Worm (Caenorhabditis elegans) whole organism, young adult: ENCODE data around the gene C48D1.5.

Experiments used
- B0261.1 ChIP-seq: sonication (generic microtip); optimal IDR thresholded peaks from 2 replicates; lab custom pipeline; 2016; ENCODE audit warnings: mild to moderate bottlenecking, missing genetic modification characterization, moderate library complexity, missing compliant biosample characterization
- B0336.3 ChIP-seq: fragments of 200-800 bp; sonication (Bioruptor generic); IDR thresholded peaks from 2 replicates; pipeline ENCODE4 v1.3.6; 2022; ENCODE audit warnings: missing genetic modification characterization, missing compliant biosample characterization
- D2030.7 ChIP-seq: fragments of 200-800 bp; sonication (Bioruptor generic); IDR thresholded peaks from 2 replicates; pipeline ENCODE4 v1.3.6; 2022; ENCODE audit warnings: missing genetic modification reagents, missing genetic modification characterization, missing compliant biosample characterization
- F22D6.2 ChIP-seq: sonication (generic microtip); optimal IDR thresholded peaks from 2 replicates; lab custom pipeline; 2016; ENCODE audit warnings: mild to moderate bottlenecking, missing genetic modification characterization, missing compliant biosample characterization
- F23B12.7 ChIP-seq: sonication (generic microtip); optimal IDR thresholded peaks from 2 replicates; lab custom pipeline; 2017; ENCODE audit warnings: missing genetic modification characterization, mild to moderate bottlenecking, missing compliant biosample characterization, antibody characterized with exemption, moderate library complexity; ENCODE audit not compliant: insufficient read depth
- F37B4.10 ChIP-seq: fragments of 200-800 bp; sonication (Bioruptor generic); IDR thresholded peaks from 2 replicates; pipeline ENCODE4 v1.3.6; 2022; ENCODE audit warnings: missing genetic modification characterization, missing compliant biosample characterization
- F52B5.7 ChIP-seq: sonication (generic microtip); optimal IDR thresholded peaks from 2 replicates; lab custom pipeline; 2016; ENCODE audit warnings: mild to moderate bottlenecking, missing genetic modification characterization, missing compliant biosample characterization
- F57A8.1 ChIP-seq: fragments of 200-800 bp; sonication (Bioruptor generic); optimal IDR thresholded peaks from 2 replicates; lab custom pipeline; 2018; ENCODE audit warnings: mild to moderate bottlenecking, missing genetic modification characterization, moderate library complexity, missing compliant biosample characterization
- Y53G8AR.9 ChIP-seq: fragments of 200-800 bp; sonication (Bioruptor generic); conservative IDR thresholded peaks from 2 replicates; pipeline ENCODE4 v1.3.6; 2022; ENCODE audit warnings: missing genetic modification reagents, missing genetic modification characterization, missing compliant biosample characterization
- aptf-2 ChIP-seq: fragments of 200-800 bp; sonication (Bioruptor generic); conservative IDR thresholded peaks from 2 replicates; pipeline ENCODE4 v1.3.6; 2022; ENCODE audit warnings: missing genetic modification reagents, missing genetic modification characterization, missing compliant biosample characterization
- aptf-3 ChIP-seq: fragments of 200-800 bp; sonication (Bioruptor generic); IDR thresholded peaks from 2 replicates; pipeline ENCODE4 v1.3.6; 2022; ENCODE audit warnings: missing genetic modification characterization, missing compliant biosample characterization
- athp-1 ChIP-seq: sonication (generic microtip); optimal IDR thresholded peaks from 2 replicates; lab custom pipeline; 2017; ENCODE audit warnings: mild to moderate bottlenecking, missing genetic modification characterization, missing compliant biosample characterization
- attf-5 ChIP-seq: fragments of 200-800 bp; sonication (Bioruptor generic); optimal IDR thresholded peaks from 2 replicates; lab custom pipeline; 2018; ENCODE audit warnings: mild to moderate bottlenecking, missing genetic modification characterization, missing compliant biosample characterization
- bed-1 ChIP-seq: fragments of 200-800 bp; sonication (Bioruptor generic); IDR thresholded peaks from 2 replicates; pipeline ENCODE4 v1.3.6; 2022; ENCODE audit warnings: missing genetic modification reagents, missing genetic modification characterization, missing compliant biosample characterization
- ccch-3 ChIP-seq: fragments of 200-800 bp; sonication (Bioruptor generic); optimal IDR thresholded peaks from 2 replicates; lab custom pipeline; 2018; ENCODE audit warnings: mild to moderate bottlenecking, missing genetic modification characterization, missing compliant biosample characterization
- cebp-2 ChIP-seq: fragments of 200-800 bp; sonication (Bioruptor generic); IDR thresholded peaks from 2 replicates; pipeline ENCODE4 v1.3.6; 2022; ENCODE audit warnings: missing genetic modification characterization, missing compliant biosample characterization
- ceh-40 ChIP-seq: fragments of 200-800 bp; sonication (Bioruptor generic); IDR thresholded peaks from 2 replicates; pipeline ENCODE4 v1.3.6; 2022; ENCODE audit warnings: missing genetic modification characterization, missing compliant biosample characterization
- chd-7 ChIP-seq: sonication (generic microtip); optimal IDR thresholded peaks from 2 replicates; lab custom pipeline; 2016; ENCODE audit warnings: mild to moderate bottlenecking, missing genetic modification characterization, moderate library complexity, missing compliant biosample characterization
- die-1 ChIP-seq: sonication (generic microtip); optimal IDR thresholded peaks from 2 replicates; lab custom pipeline; 2016; ENCODE audit warnings: missing genotype, mild to moderate bottlenecking, missing genetic modification characterization, missing compliant biosample characterization
- dpff-1 ChIP-seq: sonication (generic microtip); optimal IDR thresholded peaks from 2 replicates; lab custom pipeline; 2017; ENCODE audit warnings: mild to moderate bottlenecking, missing genetic modification characterization, missing compliant biosample characterization
- efl-1 ChIP-seq: fragments of 150-350 bp; optimal IDR thresholded peaks from 2 replicates; lab custom pipeline; 2014; ENCODE audit warnings: missing biosample characterization, missing genetic modification reagents, missing genetic modification characterization
- egl-18 ChIP-seq: fragments of 200-800 bp; sonication (Bioruptor generic); IDR thresholded peaks from 2 replicates; pipeline ENCODE4 v1.3.6; 2022; ENCODE audit warnings: missing genetic modification reagents, missing genetic modification characterization, missing compliant biosample characterization
- egrh-3 ChIP-seq: fragments of 200-800 bp; sonication (Bioruptor generic); IDR thresholded peaks from 2 replicates; pipeline ENCODE4 v1.3.6; 2022; ENCODE audit warnings: missing genetic modification reagents, missing genetic modification characterization, missing compliant biosample characterization
- hlh-12 ChIP-seq: sonication (generic microtip); optimal IDR thresholded peaks from 2 replicates; lab custom pipeline; 2016; ENCODE audit warnings: missing genetic modification characterization, missing compliant biosample characterization
- hmg-1.2 ChIP-seq: fragments of 200-800 bp; sonication (Bioruptor generic); IDR thresholded peaks from 2 replicates; pipeline ENCODE4 v1.3.6; 2022; ENCODE audit warnings: missing genetic modification reagents, missing genetic modification characterization, missing compliant biosample characterization
- lin-40 ChIP-seq: sonication (generic microtip); optimal IDR thresholded peaks from 2 replicates; lab custom pipeline; 2016; ENCODE audit warnings: missing genetic modification characterization, mild to moderate bottlenecking, missing compliant biosample characterization, missing genotype, missing genetic modification reagents
- lsl-1 ChIP-seq: fragments of 200-800 bp; sonication (Bioruptor generic); optimal IDR thresholded peaks from 2 replicates; lab custom pipeline; 2018; ENCODE audit warnings: mild to moderate bottlenecking, missing genetic modification characterization, moderate library complexity, missing compliant biosample characterization
- madf-10 ChIP-seq: sonication (generic microtip); optimal IDR thresholded peaks from 2 replicates; lab custom pipeline; 2016; ENCODE audit warnings: mild to moderate bottlenecking, missing genetic modification characterization, missing compliant biosample characterization
- madf-3 ChIP-seq: fragments of 200-800 bp; sonication (Bioruptor generic); IDR thresholded peaks from 2 replicates; pipeline ENCODE4 v1.3.6; 2022; ENCODE audit warnings: missing genetic modification reagents, missing genetic modification characterization, missing compliant biosample characterization
- madf-8 ChIP-seq: fragments of 200-800 bp; sonication (Bioruptor generic); conservative IDR thresholded peaks from 2 replicates; pipeline ENCODE4 v1.3.6; 2022; ENCODE audit warnings: missing genetic modification reagents, missing genetic modification characterization, missing compliant biosample characterization
- mcd-1 ChIP-seq: fragments of 200-800 bp; sonication (Bioruptor generic); IDR thresholded peaks from 2 replicates; pipeline ENCODE4 v1.3.6; 2022; ENCODE audit warnings: missing genetic modification reagents, missing genetic modification characterization, missing compliant biosample characterization
- mel-28 ChIP-seq: sonication (generic microtip); optimal IDR thresholded peaks from 2 replicates; lab custom pipeline; 2016; ENCODE audit warnings: borderline replicate concordance, mild to moderate bottlenecking, missing genetic modification characterization, missing compliant biosample characterization
- mes-4 ChIP-seq: sonication (generic microtip); optimal IDR thresholded peaks from 2 replicates; lab custom pipeline; 2016; ENCODE audit warnings: missing genotype, missing genetic modification characterization, missing compliant biosample characterization
- mxl-1 ChIP-seq: sonication (generic microtip); optimal IDR thresholded peaks from 2 replicates; lab custom pipeline; 2016; ENCODE audit warnings: missing genetic modification characterization, missing compliant biosample characterization
- nfya-1 ChIP-seq: sonication (generic microtip); optimal IDR thresholded peaks from 2 replicates; lab custom pipeline; 2017; ENCODE audit warnings: antibody characterized with exemption, missing compliant biosample characterization, missing genetic modification characterization, borderline replicate concordance; ENCODE audit not compliant: insufficient read depth
- nhr-80 ChIP-seq: sonication (generic microtip); optimal IDR thresholded peaks from 2 replicates; lab custom pipeline; 2016; ENCODE audit warnings: missing genetic modification characterization, missing compliant biosample characterization
- rpc-1 ChIP-seq, 2 experiments: fragments of 150-350 bp in 1 of 2; sonication (generic microtip) in 1 of 2; optimal IDR thresholded peaks; 2 replicates each; lab custom pipeline; 2014 to 2018; ENCODE audit warnings: missing biosample characterization in 1 of 2, missing genetic modification characterization in 1 of 2, missing genetic modification reagents in 1 of 2, missing genotype in 1 of 2
- sdz-38 ChIP-seq: sonication (generic microtip); optimal IDR thresholded peaks from 2 replicates; lab custom pipeline; 2016; ENCODE audit warnings: missing genotype, missing genetic modification characterization, missing compliant biosample characterization
- snpc-3.4 ChIP-seq: sonication (generic microtip); optimal IDR thresholded peaks from 2 replicates; lab custom pipeline; 2017; ENCODE audit warnings: missing genetic modification characterization, mild to moderate bottlenecking, missing compliant biosample characterization, antibody characterized with exemption, moderate library complexity, missing genotype, missing genetic modification reagents
- snpc-4 ChIP-seq, 5 experiments: fragments of 150-350 bp in 1 of 5; sonication (generic microtip) in 4 of 5; optimal IDR thresholded peaks; 2 replicates each; lab custom pipeline; 2014 to 2018; ENCODE audit warnings: missing genetic modification characterization in 5 of 5, missing biosample characterization in 3 of 5, antibody characterized with exemption in 2 of 5, mild to moderate bottlenecking in 2 of 5, missing compliant biosample characterization in 2 of 5, missing genotype in 2 of 5, moderate library complexity in 2 of 5, missing genetic modification reagents in 1 of 5
- somi-1 ChIP-seq: fragments of 200-800 bp; sonication (Bioruptor generic); optimal IDR thresholded peaks from 2 replicates; lab custom pipeline; 2018; ENCODE audit warnings: mild to moderate bottlenecking, missing genetic modification characterization, missing compliant biosample characterization
- tbp1 ChIP-seq: fragments of 200-800 bp; sonication (Bioruptor generic); optimal IDR thresholded peaks from 2 replicates; lab custom pipeline; 2018; ENCODE audit warnings: mild to moderate bottlenecking, missing genetic modification characterization, missing compliant biosample characterization
- tbx-9 ChIP-seq: sonication (generic microtip); optimal IDR thresholded peaks from 2 replicates; lab custom pipeline; 2016; ENCODE audit warnings: borderline replicate concordance, missing genetic modification characterization, inconsistent platforms, missing compliant biosample characterization
- tlf-1 ChIP-seq: fragments of 200-800 bp; sonication (Bioruptor generic); optimal IDR thresholded peaks from 2 replicates; lab custom pipeline; 2018; ENCODE audit warnings: mild to moderate bottlenecking, missing genetic modification characterization, missing compliant biosample characterization
- unc-62 ChIP-seq: fragments of 150-350 bp; optimal IDR thresholded peaks from 2 replicates; lab custom pipeline; 2014; ENCODE audit warnings: missing biosample characterization, missing genetic modification reagents, missing genetic modification characterization
- xnd-1 ChIP-seq: sonication (generic microtip); optimal IDR thresholded peaks from 2 replicates; lab custom pipeline; 2016; ENCODE audit warnings: missing genotype, missing genetic modification reagents, missing genetic modification characterization, missing compliant biosample characterization
- zfh-2 ChIP-seq: fragments of 200-800 bp; sonication (Bioruptor generic); conservative IDR thresholded peaks from 2 replicates; pipeline ENCODE4 v1.3.6; 2022; ENCODE audit warnings: missing genetic modification reagents, missing genetic modification characterization, missing compliant biosample characterization
- zim-3 ChIP-seq: sonication (generic microtip); optimal IDR thresholded peaks from 2 replicates; lab custom pipeline; 2017; ENCODE audit warnings: mild to moderate bottlenecking, missing genetic modification characterization, moderate library complexity, missing compliant biosample characterization
- ztf-25 ChIP-seq: fragments of 200-800 bp; sonication (Bioruptor generic); IDR thresholded peaks from 2 replicates; pipeline ENCODE4 v1.3.6; 2022; ENCODE audit warnings: missing genetic modification reagents, missing genetic modification characterization, missing compliant biosample characterization

The C48D1.5 gene

ce11 chrIV:13253841-13254240 is 32.1 kb downstream of the C48D1.5 start, which contains the start of gene ttr-45 (continued):
- no peak for TF ChIP-seq egl-18 (GFP tag; lab: Robert Waterston, UW)
- TF ChIP-seq efl-1 (GFP tag; lab: Kevin White, UChicago), result no peak
- TF ChIP-seq hmg-1.2, result no peak
- TF ChIP-seq ztf-25 (GFP tag; lab: Robert Waterston, UW), result no peak
- TF ChIP-seq B0336.3 (GFP tag; lab: Robert Waterston, UW), result no peak
- TF ChIP-seq mel-28 (tag; lab: Kevin White, UChicago), result no peak
- no peak for TF ChIP-seq cebp-2 (GFP tag; lab: Robert Waterston, UW)
- TF ChIP-seq lin-40, result peak; percentile 44
- TF ChIP-seq madf-3 (GFP tag; lab: Robert Waterston, UW), result no peak
- no peak for TF ChIP-seq mcd-1 (GFP tag; lab: Robert Waterston, UW)
- TF ChIP-seq nfya-1, result no peak
- no peak for TF ChIP-seq aptf-3 (GFP tag; lab: Robert Waterston, UW)
- no peak for TF ChIP-seq rpc-1 (optimal IDR thresholded peaks at IDR 0.05; lab: Kevin White, UChicago)
- TF ChIP-seq rpc-1 (tag; optimal IDR thresholded peaks at IDR 0.05; lab: Kevin White, UChicago), result no peak
- no peak for TF ChIP-seq aptf-2
- no peak for TF ChIP-seq lsl-1 (GFP tag; lab: Kevin White, UChicago)
- no peak for TF ChIP-seq tbx-9 (tag; lab: Kevin White, UChicago)
- no peak for TF ChIP-seq bed-1 (GFP tag; lab: Robert Waterston, UW)
- no peak for TF ChIP-seq athp-1 (tag; lab: Kevin White, UChicago)
- TF ChIP-seq F52B5.7 (tag; lab: Kevin White, UChicago), result no peak
- TF ChIP-seq zim-3 (tag; lab: Kevin White, UChicago), result no peak
- TF ChIP-seq tlf-1 (GFP tag; lab: Kevin White, UChicago), result peak; percentile 52
- TF ChIP-seq madf-8 (GFP tag; lab: Robert Waterston, UW), result no peak
- no peak for TF ChIP-seq F23B12.7 (tag; lab: Kevin White, UChicago)
- TF ChIP-seq madf-10 (tag; lab: Kevin White, UChicago), result peak; percentile 36
- no peak for TF ChIP-seq dpff-1 (tag; lab: Kevin White, UChicago)
- no peak for TF ChIP-seq xnd-1 (tag; lab: Kevin White, UChicago)
- TF ChIP-seq B0261.1, result no peak
- no peak for TF ChIP-seq snpc-4 (GFP tag; optimal IDR thresholded peaks at IDR 0.05; lab: Kevin White, UChicago)
- TF ChIP-seq snpc-4 (tag; optimal IDR thresholded peaks at IDR 0.05; lab: Kevin White, UChicago), result no peak
- peak; percentile 43 for TF ChIP-seq attf-5 (GFP tag; lab: Kevin White, UChicago)
- TF ChIP-seq Y53G8AR.9 (GFP tag; lab: Robert Waterston, UW), result no peak
- no peak for TF ChIP-seq ccch-3 (GFP tag; lab: Kevin White, UChicago)
- no peak for TF ChIP-seq snpc-3.4 (tag; lab: Kevin White, UChicago)
- no peak for TF ChIP-seq zfh-2 (GFP tag; lab: Robert Waterston, UW)
- TF ChIP-seq nhr-80 (tag; lab: Kevin White, UChicago), result peak; percentile 94
- TF ChIP-seq ceh-40 (GFP tag; lab: Robert Waterston, UW), result no peak
- TF ChIP-seq F37B4.10 (GFP tag; lab: Robert Waterston, UW), result no peak
- peak; percentile 74 for TF ChIP-seq unc-62 (GFP tag; lab: Kevin White, UChicago)
- no peak for TF ChIP-seq F57A8.1
- no peak for TF ChIP-seq mxl-1
- no peak for TF ChIP-seq die-1
- TF ChIP-seq D2030.7 (GFP tag; lab: Robert Waterston, UW), result no peak
- no peak for TF ChIP-seq hlh-12
- peak; percentile 27 for TF ChIP-seq tbp1 (GFP tag; lab: Kevin White, UChicago)
- no peak for TF ChIP-seq chd-7 (tag; lab: Kevin White, UChicago)
- TF ChIP-seq somi-1, result no peak
- no peak for TF ChIP-seq sdz-38 (tag; lab: Kevin White, UChicago)
- no peak for TF ChIP-seq F22D6.2 (tag; lab: Kevin White, UChicago)
- no peak for TF ChIP-seq egrh-3 (GFP tag; lab: Robert Waterston, UW)
- TF ChIP-seq mes-4 (tag; lab: Kevin White, UChicago), result no peak
